Fruit fly (Drosophila melanogaster) whole organism: ENCODE results near the gene CG8312.

ENCODE experiments used
- CG8478 ChIP-seq: fragments of >200 bp; optimal IDR thresholded peaks from 2 replicates; lab custom pipeline; 2018; ENCODE audit warnings: inconsistent platforms
- EcR ChIP-seq, 2 experiments: fragments of >200 bp; optimal IDR thresholded peaks; 2 replicates each; lab custom pipeline; 2017; ENCODE audit warnings: missing biosample characterization in 2 of 2, missing genetic modification characterization in 2 of 2, missing genetic modification reagents in 2 of 2
- pan ChIP-seq: fragments of >200 bp; optimal IDR thresholded peaks from 2 replicates; lab custom pipeline; 2017
- psq ChIP-seq: fragments of >200 bp; optimal IDR thresholded peaks from 2 replicates; lab custom pipeline; 2017
- usp ChIP-seq: fragments of >200 bp; optimal IDR thresholded peaks from 2 replicates; lab custom pipeline; 2017; ENCODE audit warnings: missing biosample characterization, missing genetic modification characterization, mixed read lengths

- TF ChIP-seq EcR (GFP tag; optimal IDR thresholded peaks at IDR 0.05; lab: Kevin White, UChicago) (no peak), CG8478 (lab: Kevin White, UChicago) (no peak), usp (GFP tag; lab: Kevin White, UChicago) (no peak), psq (lab: Kevin White, UChicago) (no peak), pan (lab: Kevin White, UChicago) (no peak)
These were observed 53.5 kb downstream of the CG8312 start for dm6 chr3R:9644620-9645019.
